Worm (Caenorhabditis elegans) whole organism, late embryonic: ENCODE results near the gene oxy-4.

ENCODE experiments used
- C08G9.2 ChIP-seq: sonication (generic microtip); optimal IDR thresholded peaks from 2 replicates; lab custom pipeline; 2016; ENCODE audit warnings: mild to moderate bottlenecking, missing genetic modification characterization, moderate library complexity, missing compliant biosample characterization
- C38D4.7 ChIP-seq: fragments of 200-800 bp; sonication (Bioruptor generic); optimal IDR thresholded peaks from 2 replicates; lab custom pipeline; 2018; ENCODE audit warnings: mild to moderate bottlenecking, missing genetic modification characterization, moderate library complexity, missing compliant biosample characterization
- F13H6.1 ChIP-seq: sonication (generic microtip); optimal IDR thresholded peaks from 2 replicates; lab custom pipeline; 2016; ENCODE audit warnings: missing genetic modification characterization, missing compliant biosample characterization
- K02D7.2 ChIP-seq: sonication (generic microtip); optimal IDR thresholded peaks from 2 replicates; lab custom pipeline; 2017; ENCODE audit warnings: mild to moderate bottlenecking, missing genetic modification characterization, missing compliant biosample characterization
- K09A11.1 ChIP-seq: sonication (generic microtip); optimal IDR thresholded peaks from 2 replicates; lab custom pipeline; 2017; ENCODE audit warnings: antibody characterized with exemption, mild to moderate bottlenecking, missing genetic modification characterization, missing compliant biosample characterization; ENCODE audit not compliant: insufficient read depth
- T23F11.4 ChIP-seq: fragments of 200-800 bp; sonication (Bioruptor generic); optimal IDR thresholded peaks from 2 replicates; lab custom pipeline; 2018; ENCODE audit warnings: mild to moderate bottlenecking, missing genetic modification characterization, missing compliant biosample characterization
- Y22D7AL.16 ChIP-seq: sonication (generic microtip); optimal IDR thresholded peaks from 2 replicates; lab custom pipeline; 2016; ENCODE audit warnings: missing genetic modification characterization, missing compliant biosample characterization
- ama-1 ChIP-seq: fragments of 150-350 bp; optimal IDR thresholded peaks from 2 replicates; lab custom pipeline; 2014
- ceh-14 ChIP-seq: sonication (generic microtip); optimal IDR thresholded peaks from 2 replicates; lab custom pipeline; 2016; ENCODE audit warnings: missing genotype, missing genetic modification characterization, missing compliant biosample characterization
- ceh-18 ChIP-seq: sonication (generic microtip); optimal IDR thresholded peaks from 2 replicates; lab custom pipeline; 2016; ENCODE audit warnings: missing genetic modification characterization, missing compliant biosample characterization
- ceh-22 ChIP-seq: sonication (generic microtip); optimal IDR thresholded peaks from 2 replicates; lab custom pipeline; 2017; ENCODE audit warnings: missing biosample characterization, missing genetic modification characterization
- ceh-30 ChIP-seq: fragments of 150-350 bp; optimal IDR thresholded peaks from 2 replicates; lab custom pipeline; 2014; ENCODE audit warnings: missing biosample characterization, missing genetic modification characterization
- ceh-31 ChIP-seq: sonication (generic microtip); optimal IDR thresholded peaks from 2 replicates; lab custom pipeline; 2016; ENCODE audit warnings: missing genetic modification characterization, missing compliant biosample characterization
- ceh-34 ChIP-seq: sonication (generic microtip); optimal IDR thresholded peaks from 2 replicates; lab custom pipeline; 2016; ENCODE audit warnings: mild to moderate bottlenecking, missing genetic modification characterization, missing compliant biosample characterization
- ceh-45 ChIP-seq: fragments of 200-800 bp; sonication (Bioruptor generic); IDR thresholded peaks from 2 replicates; pipeline ENCODE4 v1.3.6; 2022; ENCODE audit warnings: missing genetic modification reagents, missing genetic modification characterization, missing compliant biosample characterization
- ceh-6 ChIP-seq: fragments of 200-800 bp; sonication (Bioruptor generic); optimal IDR thresholded peaks from 2 replicates; lab custom pipeline; 2018; ENCODE audit warnings: mild to moderate bottlenecking, missing genetic modification characterization, missing compliant biosample characterization
- ceh-9 ChIP-seq: sonication (generic microtip); optimal IDR thresholded peaks from 2 replicates; lab custom pipeline; 2016; ENCODE audit warnings: mild to moderate bottlenecking, missing genetic modification characterization, inconsistent platforms, missing compliant biosample characterization
- elt-2 ChIP-seq: sonication (generic microtip); optimal IDR thresholded peaks from 2 replicates; lab custom pipeline; 2016; ENCODE audit warnings: missing genetic modification reagents, missing genetic modification characterization, missing compliant biosample characterization
- ets-4 ChIP-seq: sonication (generic microtip); optimal IDR thresholded peaks from 2 replicates; lab custom pipeline; 2016; ENCODE audit warnings: missing genetic modification characterization, missing compliant biosample characterization
- eyg-1 ChIP-seq: sonication (generic microtip); optimal IDR thresholded peaks from 2 replicates; lab custom pipeline; 2016; ENCODE audit warnings: missing genotype, missing genetic modification characterization, missing compliant biosample characterization
- fax-1 ChIP-seq: sonication (generic microtip); optimal IDR thresholded peaks from 2 replicates; lab custom pipeline; 2016; ENCODE audit warnings: missing genotype, missing genetic modification characterization, missing compliant biosample characterization
- fkh-6 ChIP-seq: sonication (generic microtip); optimal IDR thresholded peaks from 2 replicates; lab custom pipeline; 2016; ENCODE audit warnings: missing genetic modification characterization, missing compliant biosample characterization
- hlh-13 ChIP-seq: fragments of 200-800 bp; sonication (Bioruptor generic); optimal IDR thresholded peaks from 2 replicates; lab custom pipeline; 2018; ENCODE audit warnings: mild to moderate bottlenecking, missing genetic modification characterization, missing compliant biosample characterization
- hlh-15 ChIP-seq: sonication (generic microtip); optimal IDR thresholded peaks from 2 replicates; lab custom pipeline; 2016; ENCODE audit warnings: missing genetic modification characterization, missing compliant biosample characterization
- hlh-30 ChIP-seq: sonication (generic microtip); optimal IDR thresholded peaks from 2 replicates; lab custom pipeline; 2017; ENCODE audit warnings: antibody characterized with exemption, missing genetic modification characterization, missing compliant biosample characterization; ENCODE audit not compliant: insufficient read depth
- hlh-6 ChIP-seq: sonication (generic microtip); optimal IDR thresholded peaks from 2 replicates; lab custom pipeline; 2016; ENCODE audit warnings: missing genotype, missing genetic modification characterization, missing compliant biosample characterization
- lin-11 ChIP-seq: fragments of 200-800 bp; sonication (Bioruptor generic); optimal IDR thresholded peaks from 2 replicates; lab custom pipeline; 2018; ENCODE audit warnings: mild to moderate bottlenecking, missing genetic modification characterization, missing compliant biosample characterization
- madf-2 ChIP-seq: sonication (generic microtip); optimal IDR thresholded peaks from 2 replicates; lab custom pipeline; 2017; ENCODE audit warnings: missing genetic modification characterization, missing compliant biosample characterization
- mec-3 ChIP-seq: sonication (generic microtip); optimal IDR thresholded peaks from 2 replicates; lab custom pipeline; 2016; ENCODE audit warnings: borderline replicate concordance, missing genetic modification characterization, missing compliant biosample characterization
- nfya-1 ChIP-seq: sonication (generic microtip); optimal IDR thresholded peaks from 2 replicates; lab custom pipeline; 2017; ENCODE audit warnings: missing genetic modification characterization, mild to moderate bottlenecking, missing compliant biosample characterization, antibody characterized with exemption, moderate library complexity
- nhr-232 ChIP-seq: sonication (generic microtip); optimal IDR thresholded peaks from 2 replicates; lab custom pipeline; 2016; ENCODE audit warnings: missing genetic modification characterization, missing compliant biosample characterization
- npax-4 ChIP-seq: sonication (generic microtip); optimal IDR thresholded peaks from 2 replicates; lab custom pipeline; 2016; ENCODE audit warnings: missing genetic modification characterization, missing compliant biosample characterization
- odd-2 ChIP-seq: sonication (generic microtip); optimal IDR thresholded peaks from 2 replicates; lab custom pipeline; 2017; ENCODE audit warnings: antibody characterized with exemption, mild to moderate bottlenecking, missing genetic modification characterization, missing compliant biosample characterization
- pag-3 ChIP-seq: sonication (generic microtip); optimal IDR thresholded peaks from 2 replicates; lab custom pipeline; 2016; ENCODE audit warnings: missing compliant biosample characterization, missing genetic modification characterization, borderline replicate concordance
- pat-9 ChIP-seq: fragments of 200-800 bp; sonication (Bioruptor generic); optimal IDR thresholded peaks from 2 replicates; lab custom pipeline; 2018; ENCODE audit warnings: mild to moderate bottlenecking, missing genetic modification characterization, moderate library complexity, missing compliant biosample characterization
- pax-1 ChIP-seq: fragments of 150-350 bp; optimal IDR thresholded peaks from 2 replicates; lab custom pipeline; 2014; ENCODE audit warnings: missing biosample characterization, missing genetic modification characterization
- pha-4 ChIP-seq: fragments of 150-350 bp; optimal IDR thresholded peaks from 2 replicates; lab custom pipeline; 2018; ENCODE audit warnings: missing biosample characterization, missing genetic modification reagents, missing genetic modification characterization
- pros-1 ChIP-seq: fragments of 150-350 bp; optimal IDR thresholded peaks from 2 replicates; lab custom pipeline; 2014; ENCODE audit warnings: missing biosample characterization, missing genetic modification reagents, missing genetic modification characterization
- ref-2 ChIP-seq: sonication (generic microtip); optimal IDR thresholded peaks from 2 replicates; lab custom pipeline; 2016; ENCODE audit warnings: missing genetic modification characterization, missing compliant biosample characterization
- sdc-2 ChIP-seq: sonication (generic microtip); optimal IDR thresholded peaks from 2 replicates; lab custom pipeline; 2016; ENCODE audit warnings: missing genotype, missing genetic modification characterization, missing compliant biosample characterization
- sox-2 ChIP-seq: fragments of 200-800 bp; sonication (Bioruptor generic); IDR thresholded peaks from 2 replicates; pipeline ENCODE4 v1.3.6; 2022; ENCODE audit warnings: missing genetic modification reagents, missing genetic modification characterization, missing compliant biosample characterization
- sox-4 ChIP-seq: sonication (generic microtip); optimal IDR thresholded peaks from 2 replicates; lab custom pipeline; 2017; ENCODE audit warnings: mild to moderate bottlenecking, missing genetic modification characterization, inconsistent platforms, missing compliant biosample characterization
- syd-9 ChIP-seq: sonication (generic microtip); optimal IDR thresholded peaks from 2 replicates; lab custom pipeline; 2016; ENCODE audit warnings: mild to moderate bottlenecking, missing genetic modification characterization, moderate library complexity, missing compliant biosample characterization
- tbx-2 ChIP-seq: sonication (generic microtip); optimal IDR thresholded peaks from 2 replicates; lab custom pipeline; 2016; ENCODE audit warnings: missing genetic modification characterization, missing compliant biosample characterization
- tbx-7 ChIP-seq: sonication (generic microtip); optimal IDR thresholded peaks from 2 replicates; lab custom pipeline; 2016; ENCODE audit warnings: missing genotype, missing genetic modification characterization, missing compliant biosample characterization
- ttx-3 ChIP-seq: sonication (generic microtip); optimal IDR thresholded peaks from 2 replicates; lab custom pipeline; 2016; ENCODE audit warnings: missing genetic modification reagents, missing genetic modification characterization, missing compliant biosample characterization
- unc-55 ChIP-seq: sonication (generic microtip); optimal IDR thresholded peaks from 2 replicates; lab custom pipeline; 2017; ENCODE audit warnings: missing biosample characterization, missing genetic modification reagents, missing genetic modification characterization
- ztf-16 ChIP-seq: sonication (generic microtip); optimal IDR thresholded peaks from 2 replicates; lab custom pipeline; 2017; ENCODE audit warnings: missing genetic modification characterization, missing compliant biosample characterization

Gene oxy-4

DNA sequence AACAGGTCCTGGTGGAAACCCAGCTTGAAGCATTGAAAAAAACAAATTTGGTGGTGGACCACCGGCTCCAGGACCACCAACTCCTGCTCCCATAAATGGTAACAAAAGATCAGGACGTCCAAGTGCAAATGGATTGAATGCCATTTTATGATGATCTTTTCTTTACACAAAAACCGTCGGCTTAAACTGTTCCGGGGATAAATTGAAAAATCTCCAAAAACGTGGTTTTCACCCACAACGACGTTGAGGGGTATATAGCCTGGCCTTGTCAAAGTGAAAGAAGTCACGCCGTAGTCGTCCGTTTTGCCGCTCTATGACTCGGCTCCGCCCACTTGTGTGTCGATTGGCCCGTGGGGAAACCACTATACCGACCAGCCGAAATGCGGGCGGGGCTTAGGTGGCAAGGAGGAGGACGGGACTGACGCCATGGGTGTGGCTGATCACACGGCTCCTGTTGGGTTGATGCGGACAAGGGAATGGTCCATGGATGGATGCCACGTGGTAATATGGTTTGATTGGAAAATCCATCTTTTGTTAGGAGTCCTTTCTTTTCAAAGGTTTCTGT is 22.5 kb downstream of the oxy-4 start, which contains the start of gene tbx-2:
Gene tbx-2 (minus strand): TSS at position 264 of the 565 bp plus-strand sequence.
- TF ChIP-seq hlh-13 (no peak), ceh-30 (tag; lab: Kevin White, UChicago) (no peak), sox-2 (no peak), ref-2 (peak; percentile 48), ama-1 (no peak), fax-1 (tag; lab: Kevin White, UChicago) (no peak), syd-9 (peak; percentile 8), hlh-15 (tag; lab: Kevin White, UChicago) (no peak), ztf-16 (tag; lab: Kevin White, UChicago) (no peak), mec-3 (tag; lab: Kevin White, UChicago) (no peak), pax-1 (tag; lab: Kevin White, UChicago) (no peak), lin-11 (tag; lab: Kevin White, UChicago) (no peak), ttx-3 (tag; lab: Kevin White, UChicago) (no peak), ceh-9 (no peak), ceh-14 (tag; lab: Kevin White, UChicago) (no peak), hlh-6 (tag; lab: Kevin White, UChicago) (peak; percentile 46), ceh-34 (tag; lab: Kevin White, UChicago) (peak; percentile 44), C38D4.7 (GFP tag; lab: Kevin White, UChicago) (no peak), madf-2 (tag; lab: Kevin White, UChicago) (no peak), ceh-22 (no peak), elt-2 (tag; lab: Kevin White, UChicago) (no peak), nhr-232 (no peak), T23F11.4 (GFP tag; lab: Kevin White, UChicago) (no peak), npax-4 (tag; lab: Kevin White, UChicago) (no peak), sox-4 (tag; lab: Kevin White, UChicago) (no peak), Y22D7AL.16 (no peak), tbx-7 (no peak), C08G9.2 (tag; lab: Kevin White, UChicago) (no peak), pag-3 (tag; lab: Kevin White, UChicago) (no peak), ceh-31 (tag; lab: Kevin White, UChicago) (peak; percentile 2), ceh-45 (no peak), eyg-1 (tag; lab: Kevin White, UChicago) (no peak), pros-1 (tag; lab: Kevin White, UChicago) (no peak), K02D7.2 (tag; lab: Kevin White, UChicago) (no peak), sdc-2 (peak; percentile 36), pat-9 (no peak), odd-2 (tag; lab: Kevin White, UChicago) (no peak), F13H6.1 (peak; percentile 6), tbx-2 (tag; lab: Kevin White, UChicago) (peak; percentile 99), K09A11.1 (tag; lab: Kevin White, UChicago) (no peak), ceh-6 (no peak), fkh-6 (tag; lab: Kevin White, UChicago) (peak; percentile 11), ceh-18 (peak; percentile 14), nfya-1 (tag; lab: Kevin White, UChicago) (peak; percentile 86), hlh-30 (peak; percentile 5), unc-55 (GFP tag; lab: Kevin White, UChicago) (no peak), ets-4 (tag; lab: Kevin White, UChicago) (peak; percentile 38), pha-4 (no peak)
